Worm (Caenorhabditis elegans): ENCODE data around the gene W08F4.13.
A peak's percentile ranks its signal among the peaks of the same experiment; 100 is the strongest.

W08F4.13 gene

DNA sequence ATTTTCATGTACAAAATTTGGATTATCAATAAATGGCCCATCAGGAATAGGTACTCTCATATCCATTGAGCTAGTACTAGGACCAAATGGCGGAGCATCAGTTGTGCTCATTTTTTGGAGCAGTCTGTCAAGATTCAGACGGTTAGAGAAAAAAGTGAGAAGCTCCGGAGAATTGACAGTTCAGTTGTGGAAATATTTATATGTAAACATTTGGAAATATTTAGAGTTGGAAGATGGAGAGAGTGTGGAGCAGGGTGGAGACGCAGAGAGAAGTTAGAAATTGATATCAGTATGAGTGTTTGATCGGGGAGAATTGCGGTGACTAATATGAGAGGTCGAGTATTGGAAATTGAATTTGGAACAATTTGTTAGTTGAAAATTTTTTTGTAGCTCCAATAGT, 36.5 kb downstream of the W08F4.13 start:
- TF ChIP-seq cog-1 (tag; optimal IDR thresholded peaks at IDR 0.05) (no peak), klf-2 (GFP tag; conservative IDR thresholded peaks at IDR 0.05) (no peak), ztf-23 (GFP tag; IDR thresholded peaks at IDR 0.05) (no peak), med-1 (GFP tag; optimal IDR thresholded peaks at IDR 0.05; ENCODE audit: insufficient read depth) (no peak), ref-1 (GFP tag; conservative IDR thresholded peaks at IDR 0.05) (no peak), tab-1 (GFP tag; IDR thresholded peaks at IDR 0.05) (no peak), T22C8.4 (GFP tag; IDR thresholded peaks at IDR 0.05) (no peak), ztf-29 (GFP tag; IDR thresholded peaks at IDR 0.05) (no peak), flt-1 (GFP tag; IDR thresholded peaks at IDR 0.05) (no peak)

DNA sequence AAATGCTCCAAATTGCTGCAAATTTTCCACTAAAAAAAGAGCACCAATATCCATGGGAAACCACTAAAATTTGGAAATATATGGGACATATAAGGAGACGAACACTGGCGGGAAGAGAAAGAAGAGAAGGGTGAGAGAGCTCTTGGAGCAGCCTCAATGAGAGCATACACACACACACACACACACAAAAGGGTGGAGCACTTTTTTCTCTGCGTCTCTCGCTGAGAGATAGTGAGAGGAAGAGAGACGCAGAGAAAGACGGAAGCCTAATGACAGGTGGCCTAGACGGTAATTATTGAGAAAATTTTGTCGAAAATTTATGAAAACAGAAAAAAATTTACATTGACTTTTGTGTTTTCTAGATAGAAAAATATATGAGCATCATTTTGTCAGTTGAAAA, 37.9 kb downstream of the W08F4.13 start:
- no peak for TF ChIP-seq ref-1 (GFP tag; conservative IDR thresholded peaks at IDR 0.05)
- 0 out of 2 replicates have a peak, but pooled peaks have one; percentile 12 for TF ChIP-seq flt-1 (GFP tag; IDR thresholded peaks at IDR 0.05)
- TF ChIP-seq med-1 (GFP tag; optimal IDR thresholded peaks at IDR 0.05; ENCODE audit: insufficient read depth), result no peak
- no peak for TF ChIP-seq cog-1 (tag; optimal IDR thresholded peaks at IDR 0.05)
- TF ChIP-seq ztf-29 (GFP tag; IDR thresholded peaks at IDR 0.05), result peak; percentile 37; the same call in 1 of the 2 replicates
- TF ChIP-seq T22C8.4 (GFP tag; IDR thresholded peaks at IDR 0.05), result no peak
- TF ChIP-seq klf-2 (GFP tag; conservative IDR thresholded peaks at IDR 0.05), result no peak
- no peak for TF ChIP-seq ztf-23 (GFP tag; IDR thresholded peaks at IDR 0.05)
- TF ChIP-seq tab-1 (GFP tag; IDR thresholded peaks at IDR 0.05), result no peak

DNA sequence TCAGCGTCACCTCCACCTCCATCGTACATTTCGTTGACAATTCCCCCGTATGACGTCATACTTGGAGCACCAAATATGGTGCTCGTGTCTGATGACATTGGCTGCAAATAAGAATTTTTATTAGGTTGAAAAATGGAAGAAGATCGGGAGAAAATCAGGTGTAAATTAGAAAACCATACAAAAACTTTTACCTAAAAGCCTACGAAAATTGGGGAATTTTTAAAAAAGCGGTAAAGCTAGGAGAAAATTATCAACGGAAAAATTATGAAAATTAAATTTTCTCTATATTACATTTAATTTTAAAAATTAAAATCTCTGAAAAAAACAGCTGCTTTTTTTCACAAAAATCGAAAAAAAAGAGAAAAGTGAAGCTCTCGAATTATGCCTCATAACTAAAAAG, 39.8 kb downstream of the W08F4.13 start, which contains the start of gene T04B8.5:
Gene T04B8.5, minus strand, starts transcription at position 101 of the 400 bp plus-strand sequence.
- no peak for TF ChIP-seq klf-2 (GFP tag; conservative IDR thresholded peaks at IDR 0.05)
- TF ChIP-seq ref-1 (GFP tag; conservative IDR thresholded peaks at IDR 0.05), result no peak
- no peak for TF ChIP-seq ztf-29 (GFP tag; IDR thresholded peaks at IDR 0.05)
- TF ChIP-seq ztf-23 (GFP tag; IDR thresholded peaks at IDR 0.05), result no peak
- no peak for TF ChIP-seq T22C8.4 (GFP tag; IDR thresholded peaks at IDR 0.05)
- no peak for TF ChIP-seq cog-1 (tag; optimal IDR thresholded peaks at IDR 0.05)

DNA sequence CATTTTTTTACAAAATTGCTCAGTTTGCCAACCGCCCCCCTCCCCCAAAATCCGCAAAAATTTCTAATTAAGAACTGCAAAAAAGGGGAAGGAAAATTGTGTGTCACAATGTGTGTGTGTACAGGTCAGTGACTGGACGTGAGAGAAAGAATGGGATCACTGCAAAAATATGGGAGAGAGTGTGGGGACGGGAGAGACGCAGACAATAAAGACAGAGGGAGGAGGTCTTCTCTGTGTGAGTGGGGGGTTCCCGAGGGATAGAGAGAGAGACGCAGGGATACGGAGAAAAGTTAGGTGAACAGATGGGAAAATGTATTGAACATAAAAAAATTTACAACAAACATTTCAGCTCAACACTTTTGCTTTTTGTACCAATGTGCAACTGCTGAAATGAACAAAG, 41.3 kb downstream of the W08F4.13 start:
- TF ChIP-seq T22C8.4 (GFP tag; IDR thresholded peaks at IDR 0.05) (no peak), flt-1 (GFP tag; IDR thresholded peaks at IDR 0.05) (no peak), klf-2 (GFP tag; conservative IDR thresholded peaks at IDR 0.05) (no peak), cog-1 (tag; optimal IDR thresholded peaks at IDR 0.05) (no peak), ref-1 (GFP tag; conservative IDR thresholded peaks at IDR 0.05) (no peak), tab-1 (GFP tag; IDR thresholded peaks at IDR 0.05) (no peak), med-1 (GFP tag; optimal IDR thresholded peaks at IDR 0.05; ENCODE audit: insufficient read depth) (no peak), ztf-29 (GFP tag; IDR thresholded peaks at IDR 0.05) (no peak), ztf-23 (GFP tag; IDR thresholded peaks at IDR 0.05) (no peak)

DNA sequence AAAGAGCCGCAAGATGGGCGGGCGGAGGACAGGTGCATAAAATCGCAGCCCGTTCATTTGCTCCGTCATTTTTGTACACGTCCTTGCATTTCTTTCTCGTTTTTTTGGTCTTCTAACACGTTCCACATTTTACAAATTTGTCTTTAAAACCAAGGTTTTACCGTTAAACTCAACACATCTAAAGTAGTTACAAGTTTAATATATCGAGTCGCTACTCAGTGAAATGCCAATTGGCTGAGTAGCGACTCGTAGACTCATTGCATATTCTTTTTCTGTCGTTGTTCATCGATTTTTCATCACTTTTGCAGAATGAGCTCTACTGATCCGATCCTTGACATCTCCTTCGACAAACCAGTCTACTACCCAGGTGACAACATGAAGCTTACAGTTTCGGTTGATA, 42.6 kb downstream of the W08F4.13 start, which contains the start of gene arrd-1:
Gene arrd-1, plus strand, starts transcription at position 301 of the 400 bp plus-strand sequence.
- TF ChIP-seq med-1 (GFP tag; optimal IDR thresholded peaks at IDR 0.05; ENCODE audit: insufficient read depth), result no peak
- TF ChIP-seq cog-1 (tag; optimal IDR thresholded peaks at IDR 0.05), result no peak
- no peak for TF ChIP-seq tab-1 (GFP tag; IDR thresholded peaks at IDR 0.05)
- TF ChIP-seq klf-2 (GFP tag; conservative IDR thresholded peaks at IDR 0.05), result no peak
- no peak for TF ChIP-seq ztf-23 (GFP tag; IDR thresholded peaks at IDR 0.05)
- no peak for TF ChIP-seq flt-1 (GFP tag; IDR thresholded peaks at IDR 0.05)
- TF ChIP-seq ref-1 (GFP tag; conservative IDR thresholded peaks at IDR 0.05), result no peak

DNA sequence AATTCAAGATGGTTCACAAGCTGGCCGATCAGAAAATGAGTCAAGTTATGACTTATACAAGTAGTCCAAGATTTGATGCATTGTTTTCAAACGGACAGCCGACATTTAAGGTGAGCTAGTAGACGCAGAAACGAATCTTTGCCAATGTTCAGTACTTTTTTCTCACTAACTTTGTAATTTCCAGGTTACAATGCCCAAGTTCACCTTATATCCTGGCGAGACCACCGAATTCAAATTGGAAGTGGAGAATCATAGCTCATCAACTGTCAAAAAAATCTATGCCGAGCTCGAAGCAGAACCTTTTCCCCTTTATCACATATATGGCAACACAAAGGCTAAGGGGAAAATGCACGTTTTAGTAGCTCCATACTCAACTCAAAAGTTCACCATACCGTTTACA, 43.3 kb downstream of the W08F4.13 start:
- TF ChIP-seq ref-1 (GFP tag; conservative IDR thresholded peaks at IDR 0.05) (no peak), ztf-29 (GFP tag; IDR thresholded peaks at IDR 0.05) (no peak), med-1 (GFP tag; optimal IDR thresholded peaks at IDR 0.05; ENCODE audit: insufficient read depth) (no peak), tab-1 (GFP tag; IDR thresholded peaks at IDR 0.05) (no peak), ztf-23 (GFP tag; IDR thresholded peaks at IDR 0.05) (no peak), klf-2 (GFP tag; conservative IDR thresholded peaks at IDR 0.05) (no peak), cog-1 (tag; optimal IDR thresholded peaks at IDR 0.05) (no peak), T22C8.4 (GFP tag; IDR thresholded peaks at IDR 0.05) (no peak), flt-1 (GFP tag; IDR thresholded peaks at IDR 0.05) (no peak)

DNA sequence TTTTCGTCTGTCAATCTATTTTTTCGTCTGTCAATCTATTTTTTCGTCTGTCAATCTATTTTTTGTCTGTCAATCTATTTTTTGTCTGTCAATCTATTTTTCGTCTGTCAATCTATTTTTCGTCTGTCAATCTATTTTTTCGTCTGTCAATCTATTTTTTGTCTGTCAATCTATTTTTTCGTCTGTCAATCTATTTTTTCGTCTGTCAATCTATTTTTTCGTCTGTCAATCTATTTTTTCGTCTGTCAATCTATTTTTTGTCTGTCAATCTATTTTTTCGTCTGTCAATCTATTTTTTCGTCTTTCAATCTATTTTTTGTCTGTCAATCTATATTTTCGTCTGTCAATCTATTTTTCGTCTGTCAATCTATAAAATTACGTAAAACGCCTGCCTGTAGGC, 44.9 kb downstream of the W08F4.13 start:
- 0 out of 2 replicates have a peak, but pooled peaks have one; percentile 22 for TF ChIP-seq klf-2 (GFP tag; conservative IDR thresholded peaks at IDR 0.05)

DNA sequence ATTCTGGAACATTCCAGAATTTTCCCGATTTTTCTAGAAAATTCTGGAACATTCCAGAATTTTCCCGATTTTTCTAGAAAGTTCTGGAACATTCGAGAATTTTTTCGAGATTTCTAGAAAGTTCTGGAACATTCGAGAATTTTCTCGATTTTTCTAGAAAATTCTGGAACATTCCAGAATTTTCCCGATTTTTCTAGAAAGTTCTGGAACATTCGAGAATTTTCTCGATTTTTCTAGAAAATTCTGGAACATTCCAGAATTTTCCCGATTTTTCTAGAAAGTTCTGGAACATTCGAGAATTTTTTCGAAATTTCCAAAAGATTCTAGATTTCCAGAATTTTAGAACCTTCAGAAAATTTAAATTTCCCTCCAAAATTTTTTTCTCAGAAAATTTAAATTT, 47.9 kb downstream of the W08F4.13 start:
- peak; percentile 55; the same call in 1 of the 2 replicates for TF ChIP-seq flt-1 (GFP tag; IDR thresholded peaks at IDR 0.05)

DNA sequence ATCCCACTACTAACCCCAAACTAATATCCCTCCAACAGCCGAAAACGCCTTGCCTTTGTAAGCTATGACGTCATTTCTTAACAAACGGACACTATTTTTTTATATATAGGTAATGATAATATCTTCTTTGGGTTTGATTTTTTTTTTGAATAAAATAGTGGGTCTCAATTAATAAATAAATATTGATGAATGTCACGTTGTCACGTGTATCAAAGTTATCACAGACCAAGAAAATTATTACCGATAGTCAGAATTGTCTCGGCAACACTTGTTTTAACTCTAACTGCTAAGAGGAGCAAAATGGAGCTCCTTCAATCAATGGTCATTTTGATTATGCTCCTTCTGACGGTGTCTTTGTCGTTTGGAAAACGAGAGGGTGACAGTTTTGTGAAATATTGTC, 49.4 kb downstream of the W08F4.13 start, which contains the start of gene T04B8.1:
Gene T04B8.1, plus strand, starts transcription at position 301 of the 400 bp plus-strand sequence.
- TF ChIP-seq med-1 (GFP tag; optimal IDR thresholded peaks at IDR 0.05; ENCODE audit: insufficient read depth), result no peak
- TF ChIP-seq ztf-29 (GFP tag; IDR thresholded peaks at IDR 0.05), result no peak
